Fruit fly (Drosophila melanogaster) Kc167 (cell line): ENCODE measurements around the gene rdgC.

Experiments
- Myc ChIP-seq: fragments of >200 bp; optimal IDR thresholded peaks from 2 replicates; lab custom pipeline; 2017; ENCODE audit warnings: missing external identifiers
- h ChIP-seq: fragments of >200 bp; optimal IDR thresholded peaks from 3 replicates; lab custom pipeline; 2018; ENCODE audit warnings: missing external identifiers
- insv ChIP-seq: fragments of >200 bp; optimal IDR thresholded peaks from 3 replicates; lab custom pipeline; 2018; ENCODE audit warnings: missing external identifiers
- psq ChIP-seq: fragments of >200 bp; optimal IDR thresholded peaks from 2 replicates; lab custom pipeline; 2017; ENCODE audit warnings: missing external identifiers
- ttk ChIP-seq: sonication (Bioruptor generic); optimal IDR thresholded peaks from 2 replicates; lab custom pipeline; 2017; ENCODE audit warnings: missing external identifiers

DNA sequence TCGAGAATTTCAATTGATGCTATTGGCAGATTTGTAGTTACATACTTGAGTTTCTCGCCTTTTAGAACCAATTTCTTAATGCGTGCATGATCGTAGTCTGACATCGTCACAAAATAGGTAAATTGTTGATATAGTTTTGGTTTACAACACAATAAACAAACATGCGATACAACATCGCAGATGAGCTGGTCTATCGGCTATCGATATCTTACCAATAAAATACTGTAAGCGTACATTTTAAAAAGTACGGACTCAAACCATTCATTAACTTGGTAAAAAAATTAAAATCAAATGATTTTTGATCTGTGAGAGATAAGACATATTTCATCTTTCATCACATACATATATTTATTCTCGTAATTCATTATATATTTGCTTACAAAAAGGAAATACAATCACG, 48.9 kb downstream of the rdgC start, which contains the start of gene FRG1:
- TF ChIP-seq ttk (lab: Kevin White, UChicago) (no peak), insv (lab: Kevin White, UChicago) (no peak), Myc (lab: Kevin White, UChicago) (no peak), psq (lab: Kevin White, UChicago) (no peak), h (lab: Kevin White, UChicago) (no peak)
